Fruit fly (Drosophila melanogaster) whole organism, embryonic: Measurements from ENCODE around the gene CG4594.

Experiments used
- CG10147 ChIP-seq: fragments of 200-800 bp; sonication (Bioruptor generic); optimal IDR thresholded peaks from 2 replicates; lab custom pipeline; 2019; ENCODE audit warnings: missing biosample characterization, mild to moderate bottlenecking, missing genetic modification characterization, moderate library complexity
- CG10267 ChIP-seq: fragments of 200-800 bp; sonication (Bioruptor generic); optimal IDR thresholded peaks from 2 replicates; lab custom pipeline; 2018; ENCODE audit warnings: missing biosample characterization, mild to moderate bottlenecking, missing genetic modification characterization, moderate library complexity
- CG12659 ChIP-seq: fragments of 200-800 bp; sonication (Bioruptor generic); optimal IDR thresholded peaks from 3 replicates; lab custom pipeline; 2017; ENCODE audit warnings: mild to moderate bottlenecking, missing biosample characterization, missing genetic modification reagents, missing genetic modification characterization
- CG14441 ChIP-seq: fragments of 200-800 bp; sonication (Bioruptor generic); IDR thresholded peaks from 2 replicates; pipeline ENCODE4 v1.3.6; 2022; ENCODE audit warnings: missing biosample characterization, missing genetic modification characterization
- CG14965 ChIP-seq: fragments of 200-800 bp; sonication (Bioruptor generic); optimal IDR thresholded peaks from 2 replicates; lab custom pipeline; 2016; ENCODE audit warnings: missing biosample characterization, missing genetic modification characterization, borderline replicate concordance
- CG16779 ChIP-seq: fragments of 200-800 bp; sonication (Bioruptor generic); IDR thresholded peaks from 2 replicates; pipeline ENCODE4 v1.3.6; 2022; ENCODE audit warnings: missing biosample characterization, missing genetic modification characterization
- CG17829 ChIP-seq: fragments of 200-800 bp; optimal IDR thresholded peaks from 2 replicates; lab custom pipeline; 2019; ENCODE audit warnings: missing biosample characterization, mild to moderate bottlenecking, missing genetic modification characterization, moderate library complexity
- CG17912 ChIP-seq: fragments of 200-800 bp; sonication (Bioruptor generic); optimal IDR thresholded peaks from 2 replicates; lab custom pipeline; 2018; ENCODE audit warnings: missing biosample characterization, mild to moderate bottlenecking, missing genetic modification characterization
- CG18011 ChIP-seq: fragments of 200-800 bp; sonication (Bioruptor generic); optimal IDR thresholded peaks from 2 replicates; lab custom pipeline; 2017; ENCODE audit warnings: missing biosample characterization, missing genetic modification characterization, mild to moderate bottlenecking, moderate library complexity, missing genotype
- CG18599 ChIP-seq: fragments of 200-800 bp; sonication (Bioruptor generic); optimal IDR thresholded peaks from 3 replicates; lab custom pipeline; 2017; ENCODE audit warnings: missing biosample characterization, missing genetic modification characterization, mild to moderate bottlenecking, moderate library complexity, missing genetic modification reagents
- CG31365 ChIP-seq: fragments of 200-800 bp; sonication (Bioruptor generic); optimal IDR thresholded peaks from 2 replicates; lab custom pipeline; 2018; ENCODE audit warnings: missing biosample characterization, mild to moderate bottlenecking, missing genetic modification characterization
- CG3163 ChIP-seq: fragments of 200-800 bp; sonication (Bioruptor generic); optimal IDR thresholded peaks from 3 replicates; lab custom pipeline; 2016; ENCODE audit warnings: missing biosample characterization, missing genetic modification characterization
- CG32772 ChIP-seq: fragments of 200-800 bp; sonication (Bioruptor generic); IDR thresholded peaks from 2 replicates; pipeline ENCODE4 v1.3.6; 2022; ENCODE audit warnings: missing biosample characterization, missing genetic modification characterization
- CG4617 ChIP-seq: fragments of 200-800 bp; sonication (Bioruptor generic); optimal IDR thresholded peaks from 3 replicates; lab custom pipeline; 2016; ENCODE audit warnings: missing biosample characterization, missing genetic modification characterization, borderline replicate concordance
- CG5953 ChIP-seq: fragments of 200-800 bp; sonication (Bioruptor generic); IDR thresholded peaks from 2 replicates; pipeline ENCODE4 v1.3.6; 2022; ENCODE audit warnings: missing biosample characterization, missing genetic modification characterization
- CG6765 ChIP-seq: fragments of 200-800 bp; sonication (Bioruptor generic); optimal IDR thresholded peaks from 3 replicates; lab custom pipeline; 2017; ENCODE audit warnings: missing biosample characterization, mild to moderate bottlenecking, missing genetic modification characterization
- CG7372 ChIP-seq: fragments of 200-800 bp; sonication (Bioruptor generic); IDR thresholded peaks from 2 replicates; pipeline ENCODE4 v1.3.6; 2022; ENCODE audit warnings: missing biosample characterization, missing genetic modification characterization
- CG9609 ChIP-seq: fragments of 200-800 bp; sonication (Bioruptor generic); optimal IDR thresholded peaks from 3 replicates; lab custom pipeline; 2016; ENCODE audit warnings: missing biosample characterization, missing genetic modification characterization
- D19A ChIP-seq: fragments of 200-800 bp; optimal IDR thresholded peaks from 3 replicates; lab custom pipeline; 2019; ENCODE audit warnings: missing biosample characterization, mild to moderate bottlenecking, missing genetic modification characterization, moderate library complexity
- Dad ChIP-seq: fragments of 200-800 bp; sonication (Bioruptor generic); optimal IDR thresholded peaks from 3 replicates; lab custom pipeline; 2016; ENCODE audit warnings: missing biosample characterization, missing genetic modification characterization
- Deaf1 ChIP-seq: fragments of 200-800 bp; optimal IDR thresholded peaks from 3 replicates; lab custom pipeline; 2019; ENCODE audit warnings: missing biosample characterization, mild to moderate bottlenecking, missing genetic modification characterization, moderate library complexity
- Dref ChIP-seq: fragments of 200-800 bp; sonication (Bioruptor generic); IDR thresholded peaks from 2 replicates; pipeline ENCODE4 v1.3.6; 2022; ENCODE audit warnings: missing biosample characterization, missing genetic modification characterization
- Hey ChIP-seq: fragments of 200-800 bp; sonication (Bioruptor generic); optimal IDR thresholded peaks from 3 replicates; lab custom pipeline; 2018; ENCODE audit warnings: missing biosample characterization, mild to moderate bottlenecking, missing genetic modification characterization
- Lpt ChIP-seq: fragments of >200 bp; optimal IDR thresholded peaks from 2 replicates; lab custom pipeline; 2018; ENCODE audit warnings: missing biosample characterization, missing genetic modification characterization
- NFAT ChIP-seq: fragments of 200-800 bp; sonication (Bioruptor generic); IDR thresholded peaks from 2 replicates; pipeline ENCODE4 v1.3.6; 2022; ENCODE audit warnings: missing biosample characterization, missing genetic modification characterization
- Optix ChIP-seq: fragments of 200-800 bp; sonication (Bioruptor generic); IDR thresholded peaks from 3 replicates; pipeline ENCODE4 v1.3.6; 2022; ENCODE audit warnings: missing biosample characterization, missing genetic modification characterization
- Ptx1 ChIP-seq: fragments of 200-800 bp; sonication (Bioruptor generic); IDR thresholded peaks from 2 replicates; pipeline ENCODE4 v1.3.6; 2022; ENCODE audit warnings: missing biosample characterization, missing genetic modification characterization
- Trl ChIP-seq, 3 experiments: fragments of >200 bp in 2 of 3; fragments of 200-800 bp in 1 of 3; sonication (Bioruptor generic) in 1 of 3; optimal IDR thresholded peaks; 2 replicates in 1 of 3; 3 replicates in 2 of 3; lab custom pipeline; 2016 to 2017; ENCODE audit warnings: missing biosample characterization in 1 of 3, missing genetic modification characterization in 1 of 3
- cad ChIP-seq: fragments of >200 bp; optimal IDR thresholded peaks from 2 replicates; lab custom pipeline; 2017; ENCODE audit warnings: missing biosample characterization, missing genetic modification characterization
- cg ChIP-seq: fragments of 200-800 bp; sonication (Bioruptor generic); optimal IDR thresholded peaks from 3 replicates; lab custom pipeline; 2019; ENCODE audit warnings: missing biosample characterization, mild to moderate bottlenecking, missing genetic modification characterization, moderate library complexity
- dati ChIP-seq: fragments of 200-800 bp; sonication (Bioruptor generic); IDR thresholded peaks from 2 replicates; pipeline ENCODE4 v1.3.6; 2022; ENCODE audit warnings: missing biosample characterization, missing genetic modification characterization
- emc ChIP-seq: fragments of 200-800 bp; sonication (Bioruptor generic); optimal IDR thresholded peaks from 2 replicates; lab custom pipeline; 2016; ENCODE audit warnings: missing biosample characterization, missing genetic modification characterization
- fd102C ChIP-seq: fragments of 200-800 bp; sonication (Bioruptor generic); optimal IDR thresholded peaks from 2 replicates; lab custom pipeline; 2018; ENCODE audit warnings: missing biosample characterization, mild to moderate bottlenecking, missing genetic modification characterization, moderate library complexity
- fd96Cb ChIP-seq: fragments of 200-800 bp; sonication (Bioruptor generic); optimal IDR thresholded peaks from 2 replicates; lab custom pipeline; 2018; ENCODE audit warnings: missing biosample characterization, mild to moderate bottlenecking, missing genetic modification characterization, moderate library complexity
- ftz-f1 ChIP-seq: fragments of 200-800 bp; sonication (Bioruptor generic); optimal IDR thresholded peaks from 2 replicates; lab custom pipeline; 2016; ENCODE audit warnings: missing biosample characterization, missing genetic modification characterization
- grn ChIP-seq: fragments of 200-800 bp; sonication (Bioruptor generic); optimal IDR thresholded peaks from 3 replicates; lab custom pipeline; 2017; ENCODE audit warnings: missing biosample characterization, missing genetic modification characterization
- hb ChIP-seq: fragments of 200-800 bp; sonication (Bioruptor generic); IDR thresholded peaks from 3 replicates; pipeline ENCODE4 v1.3.6; 2022; ENCODE audit warnings: missing biosample characterization, missing genetic modification characterization; ENCODE audit not compliant: partially characterized antibody
- ind ChIP-seq: fragments of 200-800 bp; sonication (Bioruptor generic); optimal IDR thresholded peaks from 3 replicates; lab custom pipeline; 2016; ENCODE audit warnings: missing biosample characterization, missing genetic modification characterization
- inv ChIP-seq: fragments of 200-800 bp; sonication (Bioruptor generic); IDR thresholded peaks from 2 replicates; pipeline ENCODE4 v1.3.6; 2022; ENCODE audit warnings: missing biosample characterization, missing genetic modification characterization; ENCODE audit not compliant: partially characterized antibody
- lov ChIP-seq, 2 experiments: fragments of 200-800 bp in 1 of 2; fragments of >200 bp in 1 of 2; sonication (Bioruptor generic) in 1 of 2; IDR thresholded peaks in 1 of 2; optimal IDR thresholded peaks in 1 of 2; 2 replicates in 1 of 2; 3 replicates in 1 of 2; pipeline versions ENCODE4 v1.3.6 to Lab custom; 2017 to 2022; ENCODE audit warnings: missing biosample characterization in 1 of 2, missing genetic modification characterization in 1 of 2
- mam ChIP-seq: fragments of 200-800 bp; sonication (Bioruptor generic); optimal IDR thresholded peaks from 3 replicates; lab custom pipeline; 2016; ENCODE audit warnings: missing biosample characterization, missing genetic modification characterization
- nau ChIP-seq: fragments of 200-800 bp; sonication (Bioruptor generic); optimal IDR thresholded peaks from 3 replicates; lab custom pipeline; 2017; ENCODE audit warnings: missing biosample characterization, mild to moderate bottlenecking, missing genetic modification characterization, missing genetic modification reagents
- nerfin-2 ChIP-seq: fragments of 200-800 bp; sonication (Bioruptor generic); IDR thresholded peaks from 2 replicates; pipeline ENCODE4 v1.3.6; 2022; ENCODE audit warnings: missing biosample characterization, missing genetic modification characterization; ENCODE audit not compliant: partially characterized antibody
- otp ChIP-seq: fragments of 200-800 bp; sonication (Bioruptor generic); IDR thresholded peaks from 3 replicates; pipeline ENCODE4, ENCODE4 v1.3.6; 2022; ENCODE audit warnings: missing biosample characterization, missing genetic modification characterization
- ro ChIP-seq: fragments of 200-800 bp; sonication (Bioruptor generic); IDR thresholded peaks from 2 replicates; pipeline ENCODE4 v1.3.6; 2022; ENCODE audit warnings: missing biosample characterization, missing genetic modification characterization
- sens ChIP-seq: fragments of 200-800 bp; sonication (Bioruptor generic); peaks from one replicate; lab custom pipeline; 2016; ENCODE audit warnings: missing biosample characterization, missing genetic modification characterization
- seq ChIP-seq: fragments of 200-800 bp; sonication (Bioruptor generic); IDR thresholded peaks from 2 replicates; pipeline ENCODE4 v1.3.6; 2022; ENCODE audit warnings: missing biosample characterization, missing genetic modification characterization
- slou ChIP-seq: fragments of 200-800 bp; sonication (Bioruptor generic); optimal IDR thresholded peaks from 3 replicates; lab custom pipeline; 2016; ENCODE audit warnings: missing biosample characterization, missing genetic modification characterization
- stwl ChIP-seq: fragments of 200-800 bp; sonication (Bioruptor generic); optimal IDR thresholded peaks from 3 replicates; lab custom pipeline; 2018; ENCODE audit warnings: missing biosample characterization, mild to moderate bottlenecking, missing genetic modification characterization, moderate library complexity

CG4594 gene

dm6 chr2L:9956993-9957652 is 37.2 kb downstream of the CG4594 start, which contains the start of the genes CG4658 and CG5846 (continued):
- TF ChIP-seq fd96Cb (peak; percentile 95), slou (GFP tag; lab: Kevin White, UChicago) (peak; percentile 88), CG17912 (GFP tag; lab: Kevin White, UChicago) (peak; percentile 9), CG18599 (GFP tag; lab: Kevin White, UChicago) (peak; percentile 91), cg (GFP tag; lab: Kevin White, UChicago) (no peak), Hey (no peak), Lpt (GFP tag; lab: Kevin White, UChicago) (no peak), fd102C (GFP tag; lab: Kevin White, UChicago) (peak; percentile 84), CG10147 (peak; percentile 89), ro (GFP tag; lab: Robert Waterston, UW) (peak; percentile 84), CG10267 (tag; lab: Kevin White, UChicago) (peak; percentile 93), CG3163 (GFP tag; lab: Kevin White, UChicago) (peak; percentile 29), CG32772 (GFP tag; lab: Robert Waterston, UW) (peak; percentile 97), ftz-f1 (no peak), inv (no peak), CG12659 (GFP tag; lab: Kevin White, UChicago) (peak; percentile 94), emc (GFP tag; lab: Kevin White, UChicago) (peak; percentile 30), cad (GFP tag; lab: Kevin White, UChicago) (no peak), CG9609 (GFP tag; lab: Kevin White, UChicago) (peak; percentile 64), NFAT (GFP tag; lab: Robert Waterston, UW) (peak; percentile 76), Deaf1 (tag; lab: Kevin White, UChicago) (peak; percentile 79), CG17829 (tag; lab: Kevin White, UChicago) (peak; percentile 97), CG7372 (GFP tag; lab: Robert Waterston, UW) (peak; percentile 81), CG6765 (GFP tag; lab: Kevin White, UChicago) (peak; percentile 63), nerfin-2 (GFP tag; lab: Robert Waterston, UW) (no peak), dati (GFP tag; lab: Robert Waterston, UW) (peak; percentile 79), mam (GFP tag; lab: Kevin White, UChicago) (peak; percentile 72), grn (no peak), CG16779 (GFP tag; lab: Robert Waterston, UW) (no peak), CG4617 (GFP tag; lab: Kevin White, UChicago) (peak; percentile 92), ind (GFP tag; lab: Kevin White, UChicago) (peak; percentile 95), CG14441 (GFP tag; lab: Robert Waterston, UW) (peak; percentile 94), Dref (no peak), Optix (GFP tag; lab: Robert Waterston, UW) (no peak), seq (GFP tag; lab: Robert Waterston, UW) (peak; percentile 80), sens (GFP tag; lab: Kevin White, UChicago) (peak; percentile 97), CG5953 (peak; percentile 86), Trl (optimal IDR thresholded peaks at IDR 0.05; lab: Kevin White, UChicago) (no peak), Trl (GFP tag; optimal IDR thresholded peaks at IDR 0.05; lab: Kevin White, UChicago) (peak; percentile 75), D19A (peak; percentile 92), otp (GFP tag; lab: Robert Waterston, UW) (peak; percentile 88), CG31365 (tag; lab: Kevin White, UChicago) (no peak), Ptx1 (GFP tag; lab: Robert Waterston, UW) (peak; percentile 98), stwl (tag; lab: Kevin White, UChicago) (peak; percentile 64), CG18011 (GFP tag; lab: Kevin White, UChicago) (peak; percentile 82), lov (optimal IDR thresholded peaks at IDR 0.05; lab: Kevin White, UChicago) (no peak), lov (GFP tag; IDR thresholded peaks at IDR 0.05; lab: Robert Waterston, UW) (peak; percentile 86), hb (GFP tag; lab: Robert Waterston, UW) (no peak), CG14965 (no peak), Dad (GFP tag; lab: Kevin White, UChicago) (peak; percentile 17), nau (GFP tag; lab: Kevin White, UChicago) (no peak)
